Worm (Caenorhabditis elegans): ENCODE data around the gene T24B8.3.
A peak's percentile ranks its signal among the peaks of the same experiment; 100 is the strongest.

The T24B8.3 gene

ce11 chrII:9056215-9056819 lies 4.6 kb downstream of the T24B8.3 start (continued):
- TF ChIP-seq ama-1 (optimal IDR thresholded peaks at IDR 0.05) (no peak), ama-1 (GFP tag; optimal IDR thresholded peaks at IDR 0.05) (peak in 1 of 2 experiments; percentile 93), rcor-1 (GFP tag; IDR thresholded peaks at IDR 0.05) (peak; percentile 84), Y53G8AR.9 (GFP tag; conservative IDR thresholded peaks at IDR 0.05) (peak; percentile 84), attf-5 (GFP tag; optimal IDR thresholded peaks at IDR 0.05) (peak; percentile 34), hrde-1 (tag; optimal IDR thresholded peaks at IDR 0.05; ENCODE audit: borderline replicate concordance) (peak; percentile 94), unc-62 (GFP tag; optimal IDR thresholded peaks at IDR 0.05) (no peak), aptf-2 (GFP tag; conservative IDR thresholded peaks at IDR 0.05) (no peak), snpc-3.4 (tag; optimal IDR thresholded peaks at IDR 0.05) (peak; percentile 80), die-1 (tag; optimal IDR thresholded peaks at IDR 0.05) (peak; percentile 55), ZK185.1 (tag; optimal IDR thresholded peaks at IDR 0.05; ENCODE audit: poor library complexity, severe bottlenecking) (no peak), tbp1 (GFP tag; optimal IDR thresholded peaks at IDR 0.05) (peak; percentile 60), madf-8 (GFP tag; conservative IDR thresholded peaks at IDR 0.05) (0 out of 2 replicates have a peak, but pooled peaks have one; percentile 20), hmg-20 (GFP tag; IDR thresholded peaks at IDR 0.05) (no peak), snpc-4 (GFP tag; optimal IDR thresholded peaks at IDR 0.05) (peak; percentile 41), snpc-4 (tag; optimal IDR thresholded peaks at IDR 0.05) (peak in 2 of 4 experiments; percentile 24 to 57), nhr-90 (tag; optimal IDR thresholded peaks at IDR 0.05) (peak; percentile 29), madf-10 (tag; optimal IDR thresholded peaks at IDR 0.05) (no peak), T26A5.8 (tag; optimal IDR thresholded peaks at IDR 0.05) (peak; percentile 46), mcd-1 (GFP tag; IDR thresholded peaks at IDR 0.05) (peak; percentile 43), tlf-1 (GFP tag; optimal IDR thresholded peaks at IDR 0.05) (peak; percentile 80), mel-28 (tag; optimal IDR thresholded peaks at IDR 0.05; ENCODE audit: borderline replicate concordance) (no peak), ceh-91 (GFP tag; IDR thresholded peaks at IDR 0.05) (0 out of 2 replicates have a peak, but pooled peaks have one; percentile 18), B0261.1 (tag; optimal IDR thresholded peaks at IDR 0.05) (no peak), somi-1 (GFP tag; optimal IDR thresholded peaks at IDR 0.05) (peak; percentile 32), attf-3 (GFP tag; conservative IDR thresholded peaks at IDR 0.05) (no peak), F33H1.4 (GFP tag; IDR thresholded peaks at IDR 0.05) (peak; percentile 49), xnd-1 (tag; optimal IDR thresholded peaks at IDR 0.05) (peak; percentile 37), madf-6 (GFP tag; IDR thresholded peaks at IDR 0.05) (peak; percentile 82), dpff-1 (tag; optimal IDR thresholded peaks at IDR 0.05) (no peak), lin-54 (GFP tag; optimal IDR thresholded peaks at IDR 0.05) (peak; percentile 87), F22D6.2 (tag; optimal IDR thresholded peaks at IDR 0.05) (no peak), ceh-58 (GFP tag; IDR thresholded peaks at IDR 0.05) (0 out of 2 replicates have a peak, but pooled peaks have one; percentile 18), Y79H2A.3 (GFP tag; conservative IDR thresholded peaks at IDR 0.05) (no peak), lin-26 (GFP tag; IDR thresholded peaks at IDR 0.05) (peak; percentile 87), ceh-40 (GFP tag; IDR thresholded peaks at IDR 0.05) (0 out of 2 replicates have a peak, but pooled peaks have one; percentile 27), efl-1 (GFP tag; optimal IDR thresholded peaks at IDR 0.05) (no peak), F49E8.2 (tag; optimal IDR thresholded peaks at IDR 0.05; ENCODE audit: insufficient read depth) (peak; percentile 87), lsl-1 (GFP tag; optimal IDR thresholded peaks at IDR 0.05) (peak; percentile 57), hsf-1 (GFP tag; IDR thresholded peaks at IDR 0.05) (peak; percentile 79), ztf-26 (tag; optimal IDR thresholded peaks at IDR 0.05) (no peak), nfyb-1 (GFP tag; IDR thresholded peaks at IDR 0.05) (peak; percentile 71), chd-7 (tag; optimal IDR thresholded peaks at IDR 0.05) (no peak), K12H6.12 (tag; optimal IDR thresholded peaks at IDR 0.05) (no peak)
